Worm (Caenorhabditis elegans): ENCODE data around the gene clc-10.

The clc-10 gene

DNA sequence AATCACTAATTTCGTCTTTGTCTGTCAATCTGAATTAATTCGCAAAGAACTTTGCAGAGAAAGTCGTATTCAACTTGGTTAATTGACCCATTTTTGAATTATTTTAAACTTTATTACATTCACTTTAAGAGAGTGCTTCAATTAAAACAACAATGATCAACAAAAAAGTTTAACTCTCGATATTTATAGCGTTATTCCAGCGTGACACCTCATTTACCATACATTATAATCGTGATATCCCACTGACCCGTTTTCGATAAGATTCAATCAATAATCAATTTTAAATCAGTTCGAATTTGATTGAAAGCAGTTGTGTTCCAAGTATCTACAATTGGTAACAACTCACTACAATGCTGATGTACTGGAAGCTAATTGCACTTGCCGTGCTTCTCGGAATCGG is at the start of gene clc-10:
Gene clc-10 (plus strand): TSS at position 301 of the 400 bp plus-strand sequence.
- TF ChIP-seq bed-3 (GFP tag; optimal IDR thresholded peaks at IDR 0.05), result no peak
- TF ChIP-seq hlh-1 (tag; optimal IDR thresholded peaks at IDR 0.05), result no peak
- TF ChIP-seq nhr-12 (tag; optimal IDR thresholded peaks at IDR 0.05), result no peak
- no peak for TF ChIP-seq nhr-28 (tag; optimal IDR thresholded peaks at IDR 0.05)
- TF ChIP-seq snpc-4 (tag; optimal IDR thresholded peaks at IDR 0.05), result no peak
- TF ChIP-seq sptf-1 (tag; optimal IDR thresholded peaks at IDR 0.05), result no peak
- TF ChIP-seq cnd-1 (tag; optimal IDR thresholded peaks at IDR 0.05), result no peak
- TF ChIP-seq drap-1 (GFP tag; optimal IDR thresholded peaks at IDR 0.05), result no peak
- no peak for TF ChIP-seq lin-13 (tag; optimal IDR thresholded peaks at IDR 0.05)
- TF ChIP-seq ces-1 (GFP tag; optimal IDR thresholded peaks at IDR 0.05), result no peak
- TF ChIP-seq unc-39 (tag; optimal IDR thresholded peaks at IDR 0.05), result no peak
- TF ChIP-seq nhr-76 (tag; optimal IDR thresholded peaks at IDR 0.05), result no peak

DNA sequence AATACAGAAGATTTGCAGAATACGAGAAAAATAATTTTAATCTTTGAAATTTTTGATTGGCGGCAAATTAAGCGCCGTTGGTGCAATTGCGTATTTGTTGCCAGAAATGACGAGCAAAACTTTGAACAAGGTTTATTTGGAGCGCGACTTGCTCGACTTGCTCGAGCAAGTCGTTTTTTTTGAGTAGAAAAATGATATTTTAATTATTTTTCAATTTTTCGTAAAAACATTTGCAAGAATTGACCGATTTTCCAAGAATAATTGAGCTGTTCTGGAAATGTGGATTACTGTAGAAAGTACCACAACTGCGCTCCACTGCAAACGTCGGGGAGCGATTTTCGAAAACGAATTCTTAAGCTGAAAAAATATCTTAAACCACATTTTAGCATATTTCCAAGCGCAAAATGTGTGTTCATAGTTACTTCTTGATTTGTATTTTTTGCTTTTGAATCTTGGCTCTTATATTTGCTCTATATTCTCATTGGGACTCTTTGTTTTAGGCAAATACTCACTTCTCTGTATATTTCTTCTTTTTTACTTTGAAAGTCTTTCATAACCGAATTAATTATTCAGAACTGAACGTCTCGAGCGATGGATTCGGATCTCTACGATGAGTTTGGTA is 47.8 kb upstream of the clc-10 start, which contains the start of the genes gcna-1 and eftu-2:
Gene gcna-1 (minus strand): TSS at position 96 of the 622 bp plus-strand sequence.
Gene eftu-2 (plus strand): TSS at position 572 of the 622 bp plus-strand sequence.
- TF ChIP-seq M03D4.4 (tag; optimal IDR thresholded peaks at IDR 0.05), result no peak
- no peak for TF ChIP-seq blmp-1 (tag; optimal IDR thresholded peaks at IDR 0.05)
- no peak for TF ChIP-seq unc-120 (tag; optimal IDR thresholded peaks at IDR 0.05; ENCODE audit: poor library complexity, severe bottlenecking)
- TF ChIP-seq lsy-2 (tag; optimal IDR thresholded peaks at IDR 0.05), result peak; percentile 92

DNA sequence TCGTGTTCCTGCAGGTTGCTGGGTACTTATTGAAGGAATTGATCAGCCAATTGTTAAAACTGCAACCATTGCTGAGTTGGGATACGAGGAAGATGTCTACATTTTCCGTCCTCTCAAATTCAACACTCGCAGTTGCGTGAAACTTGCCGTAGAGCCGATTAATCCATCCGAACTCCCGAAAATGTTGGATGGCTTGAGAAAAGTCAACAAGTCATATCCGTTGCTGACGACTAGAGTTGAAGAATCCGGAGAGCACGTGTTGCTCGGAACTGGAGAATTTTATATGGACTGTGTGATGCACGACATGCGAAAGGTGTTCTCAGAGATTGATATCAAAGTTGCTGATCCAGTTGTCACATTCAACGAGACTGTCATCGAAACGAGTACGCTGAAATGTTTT is 45.6 kb upstream of the clc-10 start:
- TF ChIP-seq unc-62 (GFP tag; optimal IDR thresholded peaks at IDR 0.05) (no peak), mls-2 (tag; optimal IDR thresholded peaks at IDR 0.05) (no peak), unc-120 (tag; optimal IDR thresholded peaks at IDR 0.05; ENCODE audit: poor library complexity, severe bottlenecking) (no peak), ceh-39 (tag; optimal IDR thresholded peaks at IDR 0.05) (no peak), nhr-76 (tag; optimal IDR thresholded peaks at IDR 0.05) (no peak), lin-32 (GFP tag; optimal IDR thresholded peaks at IDR 0.05) (no peak), drap-1 (GFP tag; optimal IDR thresholded peaks at IDR 0.05) (no peak), unc-39 (tag; optimal IDR thresholded peaks at IDR 0.05) (no peak), elt-1 (tag; optimal IDR thresholded peaks at IDR 0.05; ENCODE audit: borderline replicate concordance, insufficient read depth) (no peak), ham-2 (GFP tag; optimal IDR thresholded peaks at IDR 0.05) (no peak), lsy-2 (tag; optimal IDR thresholded peaks at IDR 0.05) (no peak), cnd-1 (tag; optimal IDR thresholded peaks at IDR 0.05) (no peak), sem-2 (GFP tag; optimal IDR thresholded peaks at IDR 0.05) (no peak), mep-1 (tag; optimal IDR thresholded peaks at IDR 0.05) (no peak), nhr-28 (tag; optimal IDR thresholded peaks at IDR 0.05) (no peak), hlh-1 (tag; optimal IDR thresholded peaks at IDR 0.05) (no peak), nhr-237 (tag; optimal IDR thresholded peaks at IDR 0.05) (no peak)

DNA sequence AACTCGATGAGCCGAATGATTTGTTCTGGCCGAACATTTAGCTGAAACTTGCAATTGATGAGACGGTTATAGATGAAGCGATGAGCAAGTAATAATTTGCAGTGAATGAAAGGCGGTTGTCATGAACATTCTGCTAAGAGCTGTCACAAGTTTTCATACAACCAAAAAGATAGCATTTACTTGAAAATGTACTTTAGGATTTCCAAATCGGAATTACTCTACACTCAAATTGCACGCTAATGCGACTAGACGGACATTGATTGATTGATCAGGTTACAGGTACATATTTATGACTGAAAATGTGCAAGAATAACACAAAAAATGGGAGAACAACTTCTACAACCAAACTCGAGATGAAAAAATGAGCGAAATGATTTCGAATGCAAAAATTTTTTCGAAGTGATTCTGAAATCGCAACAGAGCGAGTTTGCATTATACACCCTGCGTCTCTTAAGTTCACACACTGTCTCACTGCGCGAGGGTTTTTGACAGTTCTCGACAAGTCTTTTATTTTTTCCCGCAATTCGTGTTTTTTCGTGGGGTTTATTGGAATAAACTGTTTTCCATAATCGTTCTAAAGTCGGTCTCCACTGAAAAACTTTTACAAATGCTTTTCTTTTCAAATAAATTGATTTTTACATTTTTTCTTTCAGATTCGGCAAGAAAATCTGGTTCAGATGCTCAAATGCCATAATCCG is 37.2 kb upstream of the clc-10 start, which contains the start of the genes npp-10 and cyk-3:
Gene npp-10 (minus strand): TSS at position 51 of the 698 bp plus-strand sequence.
Gene cyk-3 (plus strand): TSS at position 648 of the 698 bp plus-strand sequence.
- TF ChIP-seq nhr-2 (tag; optimal IDR thresholded peaks at IDR 0.05) (peak; percentile 70), cnd-1 (tag; optimal IDR thresholded peaks at IDR 0.05) (no peak), elt-1 (tag; optimal IDR thresholded peaks at IDR 0.05; ENCODE audit: borderline replicate concordance, insufficient read depth) (no peak), unc-120 (tag; optimal IDR thresholded peaks at IDR 0.05; ENCODE audit: poor library complexity, severe bottlenecking) (no peak), nhr-76 (tag; optimal IDR thresholded peaks at IDR 0.05) (no peak), mep-1 (tag; optimal IDR thresholded peaks at IDR 0.05) (peak; percentile 72)

DNA sequence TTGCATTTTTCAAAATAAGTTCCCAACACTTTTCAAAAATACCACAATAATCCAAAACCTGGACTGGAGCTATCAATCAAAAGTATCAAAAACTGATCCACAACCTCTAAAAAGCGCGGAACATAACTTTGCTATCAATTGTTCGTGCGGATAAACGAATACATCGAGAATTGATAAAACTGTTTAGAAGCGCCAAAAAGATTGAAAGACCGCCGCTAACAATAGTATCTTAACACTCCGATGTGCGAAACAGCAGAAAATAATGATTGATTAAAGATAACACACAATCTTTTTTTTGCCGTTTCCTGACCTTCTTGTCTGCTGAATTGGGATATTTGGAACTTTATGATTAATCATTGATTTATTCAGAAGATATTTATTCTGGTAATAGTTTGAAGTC is 28.4 kb upstream of the clc-10 start, which contains the start of gene tbx-7:
Gene tbx-7 (minus strand): TSS at position 101 of the 400 bp plus-strand sequence.
- TF ChIP-seq bed-3 (GFP tag; optimal IDR thresholded peaks at IDR 0.05), result no peak
- TF ChIP-seq nhr-2 (tag; optimal IDR thresholded peaks at IDR 0.05), result no peak
- no peak for TF ChIP-seq M03D4.4 (tag; optimal IDR thresholded peaks at IDR 0.05)
- no peak for TF ChIP-seq nhr-237 (tag; optimal IDR thresholded peaks at IDR 0.05)
- no peak for TF ChIP-seq mep-1 (tag; optimal IDR thresholded peaks at IDR 0.05)
- no peak for TF ChIP-seq sem-2 (GFP tag; optimal IDR thresholded peaks at IDR 0.05)
- TF ChIP-seq nhr-12 (tag; optimal IDR thresholded peaks at IDR 0.05), result no peak

DNA sequence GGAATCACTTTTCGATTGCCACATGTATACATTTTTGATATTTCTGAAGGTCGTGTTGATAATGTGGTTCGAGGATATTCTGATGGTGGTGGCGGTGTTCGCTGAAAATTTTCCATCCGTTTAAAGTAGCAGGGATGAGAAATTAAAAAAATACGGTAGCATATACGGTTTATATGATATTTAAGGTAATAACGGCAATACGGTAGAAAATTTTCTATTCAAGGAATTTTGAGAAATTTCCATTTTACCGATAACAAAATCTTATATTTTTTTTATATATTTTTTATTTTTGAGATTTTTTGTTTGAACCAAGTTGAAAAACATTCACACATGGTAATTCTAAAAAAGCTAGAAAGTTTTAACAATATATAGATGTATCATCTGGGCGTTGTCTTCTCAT is 26.4 kb upstream of the clc-10 start, which contains the start of gene ZK328.6:
Gene ZK328.6 (minus strand): TSS at position 101 of the 400 bp plus-strand sequence.
- TF ChIP-seq mls-2 (tag; optimal IDR thresholded peaks at IDR 0.05) (no peak), unc-39 (tag; optimal IDR thresholded peaks at IDR 0.05) (no peak), M03D4.4 (tag; optimal IDR thresholded peaks at IDR 0.05) (no peak), bed-3 (GFP tag; optimal IDR thresholded peaks at IDR 0.05) (no peak), unc-62 (GFP tag; optimal IDR thresholded peaks at IDR 0.05) (no peak), snpc-4 (tag; optimal IDR thresholded peaks at IDR 0.05) (no peak), nhr-76 (tag; optimal IDR thresholded peaks at IDR 0.05) (no peak), elt-3 (tag; optimal IDR thresholded peaks at IDR 0.05) (no peak), nhr-237 (tag; optimal IDR thresholded peaks at IDR 0.05) (no peak), ceh-83 (GFP tag; optimal IDR thresholded peaks at IDR 0.05) (no peak)

Measured in whole organism, mixed stage, embryonic.